Fruit fly (Drosophila melanogaster) whole organism, embryonic: Measurements from ENCODE around the gene CG10562.

ENCODE experiments used
- ATbp ChIP-seq: fragments of 200-800 bp; sonication (Bioruptor generic); optimal IDR thresholded peaks from 2 replicates; lab custom pipeline; 2017; ENCODE audit warnings: missing biosample characterization, mild to moderate bottlenecking, missing genetic modification characterization, missing genetic modification reagents
- CG10431 ChIP-seq: fragments of 200-800 bp; sonication (Bioruptor generic); optimal IDR thresholded peaks from 3 replicates; lab custom pipeline; 2018; ENCODE audit warnings: missing biosample characterization, mild to moderate bottlenecking, missing genetic modification characterization
- CG12219 ChIP-seq: fragments of 200-800 bp; sonication (Bioruptor generic); optimal IDR thresholded peaks from 3 replicates; lab custom pipeline; 2018; ENCODE audit warnings: missing biosample characterization, mild to moderate bottlenecking, missing genetic modification characterization
- CG12299 ChIP-seq: fragments of 200-800 bp; sonication (Bioruptor generic); optimal IDR thresholded peaks from 2 replicates; lab custom pipeline; 2018; ENCODE audit warnings: missing biosample characterization, mild to moderate bottlenecking, missing genetic modification characterization
- CG1233 ChIP-seq: fragments of 200-800 bp; sonication (Bioruptor generic); optimal IDR thresholded peaks from 4 replicates; lab custom pipeline; 2018; ENCODE audit warnings: missing biosample characterization, mild to moderate bottlenecking, missing genetic modification characterization
- CG13287 ChIP-seq: fragments of 200-800 bp; sonication (Bioruptor generic); IDR thresholded peaks from 2 replicates; pipeline ENCODE4 v1.3.6; 2022; ENCODE audit warnings: missing biosample characterization, missing genetic modification characterization; ENCODE audit not compliant: partially characterized antibody
- CG13424 ChIP-seq: fragments of 200-800 bp; sonication (Bioruptor generic); optimal IDR thresholded peaks from 2 replicates; lab custom pipeline; 2019; ENCODE audit warnings: missing biosample characterization, mild to moderate bottlenecking, missing genetic modification characterization, moderate library complexity
- CG14667 ChIP-seq: fragments of 200-800 bp; sonication (Bioruptor generic); IDR thresholded peaks from 2 replicates; pipeline ENCODE4 v1.3.6; 2022; ENCODE audit warnings: missing biosample characterization, missing genetic modification characterization
- CG15269 ChIP-seq: fragments of 200-800 bp; sonication (Bioruptor generic); optimal IDR thresholded peaks from 2 replicates; lab custom pipeline; 2018; ENCODE audit warnings: missing biosample characterization, mild to moderate bottlenecking, missing genetic modification characterization, moderate library complexity
- CG15514 ChIP-seq: fragments of 200-800 bp; sonication (Bioruptor generic); optimal IDR thresholded peaks from 3 replicates; lab custom pipeline; 2017; ENCODE audit warnings: missing biosample characterization, missing genetic modification characterization, mild to moderate bottlenecking, moderate library complexity, missing genetic modification reagents
- CG16813 ChIP-seq: fragments of 200-800 bp; sonication (Bioruptor generic); IDR thresholded peaks from 3 replicates; pipeline ENCODE4 v1.3.6; 2022; ENCODE audit warnings: missing biosample characterization, missing genetic modification characterization; ENCODE audit not compliant: partially characterized antibody
- CG17568 ChIP-seq: fragments of 200-800 bp; sonication (Bioruptor generic); optimal IDR thresholded peaks from 2 replicates; lab custom pipeline; 2018; ENCODE audit warnings: missing biosample characterization, mild to moderate bottlenecking, missing genetic modification characterization, moderate library complexity
- CG18599 ChIP-seq: fragments of 200-800 bp; sonication (Bioruptor generic); optimal IDR thresholded peaks from 3 replicates; lab custom pipeline; 2017; ENCODE audit warnings: missing biosample characterization, missing genetic modification characterization, mild to moderate bottlenecking, moderate library complexity, missing genetic modification reagents
- CG32532 ChIP-seq: fragments of 200-800 bp; sonication (Bioruptor generic); IDR thresholded peaks from 2 replicates; pipeline ENCODE4 v1.3.6; 2022; ENCODE audit warnings: missing biosample characterization, missing genetic modification characterization
- CG34224 ChIP-seq: fragments of 200-800 bp; sonication (Bioruptor generic); IDR thresholded peaks from 3 replicates; pipeline ENCODE4 v1.3.6; 2022; ENCODE audit warnings: missing biosample characterization, missing genetic modification characterization; ENCODE audit not compliant: partially characterized antibody
- CG3995 ChIP-seq: fragments of 200-800 bp; sonication (Bioruptor generic); optimal IDR thresholded peaks from 3 replicates; lab custom pipeline; 2016; ENCODE audit warnings: missing biosample characterization, missing genetic modification characterization
- CG42726 ChIP-seq: fragments of 200-800 bp; sonication (Bioruptor generic); IDR thresholded peaks from 2 replicates; pipeline ENCODE4 v1.3.6; 2022; ENCODE audit warnings: missing biosample characterization, missing genetic modification characterization; ENCODE audit not compliant: partially characterized antibody
- CG5245 ChIP-seq: fragments of 200-800 bp; sonication (Bioruptor generic); optimal IDR thresholded peaks from 3 replicates; lab custom pipeline; 2016; ENCODE audit warnings: missing biosample characterization, missing genetic modification characterization
- CG6654 ChIP-seq: fragments of 200-800 bp; sonication (Bioruptor generic); optimal IDR thresholded peaks from 2 replicates; lab custom pipeline; 2017; ENCODE audit warnings: missing biosample characterization, mild to moderate bottlenecking, missing genetic modification characterization
- CG6765 ChIP-seq: fragments of 200-800 bp; sonication (Bioruptor generic); optimal IDR thresholded peaks from 3 replicates; lab custom pipeline; 2017; ENCODE audit warnings: missing biosample characterization, mild to moderate bottlenecking, missing genetic modification characterization
- CG6854 ChIP-seq: fragments of 200-800 bp; sonication (Bioruptor generic); optimal IDR thresholded peaks from 3 replicates; lab custom pipeline; 2017; ENCODE audit warnings: missing biosample characterization, mild to moderate bottlenecking, missing genetic modification characterization
- CG8765 ChIP-seq: fragments of 200-800 bp; sonication (Bioruptor generic); IDR thresholded peaks from 2 replicates; pipeline ENCODE4 v1.3.6; 2022; ENCODE audit warnings: missing biosample characterization, missing genetic modification characterization
- CrebB ChIP-seq: fragments of 200-800 bp; sonication (Bioruptor generic); optimal IDR thresholded peaks from 3 replicates; lab custom pipeline; 2018; ENCODE audit warnings: missing biosample characterization, mild to moderate bottlenecking, missing genetic modification characterization
- Drgx ChIP-seq: fragments of 200-800 bp; sonication (Bioruptor generic); IDR thresholded peaks from 2 replicates; pipeline ENCODE4 v1.3.6; 2022; ENCODE audit warnings: missing biosample characterization, missing genetic modification characterization
- HLHmδ ChIP-seq: fragments of 200-800 bp; sonication (Bioruptor generic); optimal IDR thresholded peaks from 2 replicates; lab custom pipeline; 2018; ENCODE audit warnings: missing biosample characterization, mild to moderate bottlenecking, missing genetic modification characterization, moderate library complexity
- Hand ChIP-seq: fragments of 200-800 bp; sonication (Bioruptor generic); optimal IDR thresholded peaks from 2 replicates; lab custom pipeline; 2017; ENCODE audit warnings: mild to moderate bottlenecking, missing biosample characterization, missing genetic modification reagents, missing genetic modification characterization
- HmgZ ChIP-seq: fragments of 200-800 bp; sonication (Bioruptor generic); optimal IDR thresholded peaks from 2 replicates; lab custom pipeline; 2018; ENCODE audit warnings: missing biosample characterization, mild to moderate bottlenecking, missing genetic modification characterization
- Jarid2 ChIP-seq: fragments of 200-800 bp; sonication (Bioruptor generic); optimal IDR thresholded peaks from 3 replicates; lab custom pipeline; 2017; ENCODE audit warnings: mild to moderate bottlenecking, missing biosample characterization, missing genetic modification reagents, missing genetic modification characterization
- MTF-1 ChIP-seq: fragments of 200-800 bp; sonication (Bioruptor generic); optimal IDR thresholded peaks from 2 replicates; lab custom pipeline; 2018; ENCODE audit warnings: missing biosample characterization, mild to moderate bottlenecking, missing genetic modification characterization, borderline replicate concordance
- NK7.1 ChIP-seq: fragments of 200-800 bp; sonication (Bioruptor generic); optimal IDR thresholded peaks from 3 replicates; lab custom pipeline; 2016; ENCODE audit warnings: missing biosample characterization, missing genetic modification characterization
- Oli ChIP-seq: fragments of 200-800 bp; sonication (Bioruptor generic); optimal IDR thresholded peaks from 2 replicates; lab custom pipeline; 2018; ENCODE audit warnings: missing biosample characterization, mild to moderate bottlenecking, missing genetic modification characterization, moderate library complexity
- Optix ChIP-seq: fragments of 200-800 bp; sonication (Bioruptor generic); IDR thresholded peaks from 3 replicates; pipeline ENCODE4 v1.3.6; 2022; ENCODE audit warnings: missing biosample characterization, missing genetic modification characterization
- Pdp1 ChIP-seq, 2 experiments: fragments of 200-800 bp; sonication (Bioruptor generic); optimal IDR thresholded peaks; 3 replicates each; lab custom pipeline; 2016; ENCODE audit warnings: missing biosample characterization in 2 of 2, missing genetic modification characterization in 2 of 2, mild to moderate bottlenecking in 1 of 2, moderate library complexity in 1 of 2
- Rfx ChIP-seq: fragments of 200-800 bp; sonication (Bioruptor generic); IDR thresholded peaks from 2 replicates; pipeline ENCODE4 v1.3.6; 2022; ENCODE audit warnings: missing biosample characterization, missing genetic modification characterization
- caup ChIP-seq: fragments of 200-800 bp; sonication (Bioruptor generic); optimal IDR thresholded peaks from 3 replicates; lab custom pipeline; 2017; ENCODE audit warnings: missing biosample characterization, mild to moderate bottlenecking, missing genetic modification characterization, moderate library complexity; ENCODE audit not compliant: severe bottlenecking
- crp ChIP-seq, 2 experiments: fragments of 200-800 bp; sonication (Bioruptor generic); optimal IDR thresholded peaks; 2 replicates in 1 of 2; 3 replicates in 1 of 2; lab custom pipeline; 2017; ENCODE audit warnings: missing biosample characterization in 2 of 2, missing genetic modification characterization in 2 of 2, mild to moderate bottlenecking in 1 of 2, moderate library complexity in 1 of 2
- cwo ChIP-seq: fragments of 200-800 bp; sonication (Bioruptor generic); optimal IDR thresholded peaks from 3 replicates; lab custom pipeline; 2017; ENCODE audit warnings: missing biosample characterization, missing genetic modification characterization, mild to moderate bottlenecking, moderate library complexity, missing genetic modification reagents
- eve ChIP-seq, 2 experiments: fragments of >200 bp; optimal IDR thresholded peaks; 2 replicates each; lab custom pipeline; 2017; ENCODE audit warnings: missing biosample characterization in 2 of 2, missing genetic modification characterization in 2 of 2
- lola ChIP-seq, 3 experiments: fragments of >200 bp in 2 of 3; fragments of 200-800 bp in 1 of 3; sonication (Bioruptor generic) in 1 of 3; optimal IDR thresholded peaks; 2 replicates each; lab custom pipeline; 2017 to 2019; ENCODE audit warnings: missing biosample characterization in 3 of 3, missing genetic modification characterization in 3 of 3, mild to moderate bottlenecking in 1 of 3, moderate library complexity in 1 of 3
- pfk ChIP-seq: fragments of 200-800 bp; sonication (Bioruptor generic); optimal IDR thresholded peaks from 2 replicates; lab custom pipeline; 2018; ENCODE audit warnings: missing biosample characterization, mild to moderate bottlenecking, missing genetic modification characterization, moderate library complexity
- salm ChIP-seq: fragments of 200-800 bp; sonication (Bioruptor generic); optimal IDR thresholded peaks from 2 replicates; lab custom pipeline; 2018; ENCODE audit warnings: missing biosample characterization, mild to moderate bottlenecking, missing genetic modification characterization
- tap ChIP-seq: fragments of 200-800 bp; optimal IDR thresholded peaks from 3 replicates; lab custom pipeline; 2019; ENCODE audit warnings: missing biosample characterization, mild to moderate bottlenecking, missing genetic modification characterization, moderate library complexity

CG10562 gene

dm6 chr3R:25292864-25293284, 29.7 kb downstream of the CG10562 start, which contains the start of gene CG31098 (continued):
- TF ChIP-seq crp (GFP tag; optimal IDR thresholded peaks at IDR 0.05; lab: Kevin White, UChicago) (peak in 1 of 2 experiments; percentile 71), CG12219 (GFP tag; lab: Kevin White, UChicago) (peak; percentile 2), CG18599 (peak; percentile 48), CG6654 (no peak), Optix (GFP tag; lab: Robert Waterston, UW) (0 out of 3 replicates have a peak, but pooled peaks have one; percentile 18), eve (GFP tag; optimal IDR thresholded peaks at IDR 0.05; lab: Kevin White, UChicago) (peak in 1 of 2 experiments; percentile 18), Hand (peak; percentile 14), tap (tag; lab: Kevin White, UChicago) (peak; percentile 22), NK7.1 (GFP tag; lab: Kevin White, UChicago) (no peak), ATbp (GFP tag; lab: Kevin White, UChicago) (peak; percentile 39), HmgZ (peak; percentile 20), CG15514 (GFP tag; lab: Kevin White, UChicago) (peak; percentile 58), Oli (tag; lab: Kevin White, UChicago) (no peak), lola (GFP tag; optimal IDR thresholded peaks at IDR 0.05; lab: Kevin White, UChicago) (no peak), CG17568 (GFP tag; lab: Kevin White, UChicago) (peak; percentile 63), caup (GFP tag; lab: Kevin White, UChicago) (peak; percentile 39), CG14667 (GFP tag; lab: Robert Waterston, UW) (no peak), CG15269 (tag; lab: Kevin White, UChicago) (peak; percentile 50), pfk (GFP tag; lab: Kevin White, UChicago) (peak; percentile 47), CG34224 (GFP tag; lab: Robert Waterston, UW) (peak; percentile 49; the same call in 1 of the 3 replicates), CG6854 (GFP tag; lab: Kevin White, UChicago) (peak; percentile 41), CG42726 (GFP tag; lab: Robert Waterston, UW) (no peak), CG1233 (GFP tag; lab: Kevin White, UChicago) (no peak), CG32532 (GFP tag; lab: Robert Waterston, UW) (peak; percentile 26; the same call in 1 of the 2 replicates), CG3995 (peak; percentile 72), MTF-1 (peak; percentile 33), CG12299 (tag; lab: Kevin White, UChicago) (peak; percentile 35), CG6765 (GFP tag; lab: Kevin White, UChicago) (peak; percentile 52), CG10431 (GFP tag; lab: Kevin White, UChicago) (peak; percentile 26), HLHmδ (GFP tag; lab: Kevin White, UChicago) (no peak), Jarid2 (peak; percentile 63), CG13287 (GFP tag; lab: Robert Waterston, UW) (peak; percentile 63; the same call in 1 of the 2 replicates), CG16813 (no peak), CG8765 (GFP tag; lab: Robert Waterston, UW) (no peak), Rfx (GFP tag; lab: Robert Waterston, UW) (peak; percentile 7; the same call in 1 of the 2 replicates), Pdp1 (GFP tag; optimal IDR thresholded peaks at IDR 0.05; lab: Kevin White, UChicago) (peak in 1 of 2 experiments; percentile 39), salm (peak; percentile 48), CrebB (peak; percentile 53), Drgx (GFP tag; lab: Robert Waterston, UW) (no peak), cwo (peak; percentile 62), CG13424 (peak; percentile 12), CG5245 (GFP tag; lab: Kevin White, UChicago) (no peak)
